Worm (Caenorhabditis elegans) whole organism, midembryonic: Measurements from ENCODE around the gene C55B6.7.

Experiments
- T22C8.4 ChIP-seq: fragments of 200-800 bp; sonication (Bioruptor generic); IDR thresholded peaks from 2 replicates; pipeline ENCODE4 v1.3.6; 2022; ENCODE audit warnings: missing genetic modification characterization, missing compliant biosample characterization
- cog-1 ChIP-seq: sonication (generic microtip); optimal IDR thresholded peaks from 2 replicates; lab custom pipeline; 2016; ENCODE audit warnings: missing genetic modification characterization, missing compliant biosample characterization
- flt-1 ChIP-seq: fragments of 200-800 bp; sonication (Bioruptor generic); IDR thresholded peaks from 2 replicates; pipeline ENCODE4 v1.3.6; 2022; ENCODE audit warnings: missing genetic modification characterization, missing compliant biosample characterization
- klf-2 ChIP-seq: fragments of 200-800 bp; sonication (Bioruptor generic); conservative IDR thresholded peaks from 2 replicates; pipeline ENCODE4 v1.3.6; 2022; ENCODE audit warnings: missing genetic modification reagents, missing genetic modification characterization, missing compliant biosample characterization
- med-1 ChIP-seq: sonication (generic microtip); optimal IDR thresholded peaks from 2 replicates; lab custom pipeline; 2017; ENCODE audit warnings: missing genetic modification characterization, mild to moderate bottlenecking, missing compliant biosample characterization, antibody characterized with exemption, missing genetic modification reagents; ENCODE audit not compliant: insufficient read depth
- ref-1 ChIP-seq: fragments of 200-800 bp; sonication (Bioruptor generic); conservative IDR thresholded peaks from 2 replicates; pipeline ENCODE4 v1.3.6; 2022; ENCODE audit warnings: missing genetic modification reagents, missing genetic modification characterization, missing compliant biosample characterization
- tab-1 ChIP-seq: fragments of 200-800 bp; sonication (Bioruptor generic); IDR thresholded peaks from 2 replicates; pipeline ENCODE4 v1.3.6; 2022; ENCODE audit warnings: missing genetic modification characterization, missing compliant biosample characterization
- ztf-23 ChIP-seq: fragments of 200-800 bp; sonication (Bioruptor generic); IDR thresholded peaks from 2 replicates; pipeline ENCODE4 v1.3.6; 2022; ENCODE audit warnings: missing genetic modification reagents, missing genetic modification characterization, missing compliant biosample characterization
- ztf-29 ChIP-seq: fragments of 200-800 bp; sonication (Bioruptor generic); IDR thresholded peaks from 2 replicates; pipeline ENCODE4 v1.3.6; 2022; ENCODE audit warnings: missing genetic modification reagents, missing genetic modification characterization, missing compliant biosample characterization

DNA sequence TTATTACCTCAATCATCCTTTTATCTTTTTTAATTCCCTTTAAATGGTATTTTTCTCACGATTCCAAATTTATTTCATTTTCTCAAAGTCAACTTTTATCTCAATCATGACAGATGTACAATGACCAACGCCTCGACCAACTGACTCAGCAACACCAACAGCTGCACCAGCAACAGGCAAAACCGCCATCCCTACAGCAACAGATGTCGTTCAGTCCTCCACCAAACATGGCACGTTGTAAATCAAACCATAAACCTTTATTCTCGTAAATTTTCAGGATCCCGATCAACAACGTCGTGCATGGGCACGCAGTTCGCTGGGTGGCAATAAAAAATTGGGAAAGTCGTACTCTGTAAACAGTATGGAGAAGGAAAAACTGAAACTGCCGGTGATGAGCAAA lies 29.0 kb downstream of the C55B6.7 start:
- no peak for TF ChIP-seq ztf-23 (GFP tag; lab: Robert Waterston, UW)
- no peak for TF ChIP-seq klf-2 (GFP tag; lab: Robert Waterston, UW)
- TF ChIP-seq ztf-29 (GFP tag; lab: Robert Waterston, UW) = no peak
- no peak for TF ChIP-seq T22C8.4 (GFP tag; lab: Robert Waterston, UW)
- TF ChIP-seq ref-1 = no peak
- no peak for TF ChIP-seq flt-1 (GFP tag; lab: Robert Waterston, UW)
- TF ChIP-seq tab-1 = no peak
- TF ChIP-seq cog-1 (tag; lab: Kevin White, UChicago) = no peak
- no peak for TF ChIP-seq med-1
